Worm (Caenorhabditis elegans) whole organism, L1 larva: ENCODE measurements around the gene prp-8.

ENCODE experiments used
- C04F5.9 ChIP-seq: sonication (generic microtip); optimal IDR thresholded peaks from 2 replicates; lab custom pipeline; 2016; ENCODE audit warnings: missing genetic modification characterization, missing compliant biosample characterization
- C34B4.2 ChIP-seq: sonication (generic microtip); optimal IDR thresholded peaks from 2 replicates; lab custom pipeline; 2017; ENCODE audit warnings: mild to moderate bottlenecking, missing genetic modification characterization, missing compliant biosample characterization
- Y116A8C.19 ChIP-seq: sonication (generic microtip); optimal IDR thresholded peaks from 2 replicates; lab custom pipeline; 2016; ENCODE audit warnings: missing compliant biosample characterization, missing genetic modification characterization, borderline replicate concordance
- aha-1 ChIP-seq: fragments of 150-350 bp; optimal IDR thresholded peaks from 2 replicates; lab custom pipeline; 2014; ENCODE audit warnings: missing biosample characterization, missing genetic modification characterization
- alr-1 ChIP-seq: fragments of 200-800 bp; sonication (Bioruptor generic); optimal IDR thresholded peaks from 2 replicates; lab custom pipeline; 2018; ENCODE audit warnings: borderline replicate concordance, mild to moderate bottlenecking, missing genetic modification characterization, missing compliant biosample characterization
- aly-2 ChIP-seq: fragments of 150-350 bp; optimal IDR thresholded peaks from 2 replicates; lab custom pipeline; 2014; ENCODE audit warnings: missing biosample characterization, missing genetic modification characterization
- ama-1 ChIP-seq: fragments of 150-350 bp; optimal IDR thresholded peaks from 2 replicates; lab custom pipeline; 2014
- blmp-1 ChIP-seq: fragments of 150-350 bp; optimal IDR thresholded peaks from 2 replicates; lab custom pipeline; 2014; ENCODE audit warnings: missing biosample characterization, missing genetic modification characterization
- ceh-63 ChIP-seq: fragments of 200-800 bp; sonication (Bioruptor generic); optimal IDR thresholded peaks from 2 replicates; lab custom pipeline; 2018; ENCODE audit warnings: mild to moderate bottlenecking, missing genetic modification characterization, missing compliant biosample characterization
- efl-1 ChIP-seq, 4 experiments: fragments of 150-350 bp; optimal IDR thresholded peaks in 3 of 4; peaks in 1 of 4; 1 replicate in 1 of 4; 2 replicates in 3 of 4; lab custom pipeline; 2014; ENCODE audit warnings: missing biosample characterization in 2 of 4, missing genetic modification characterization in 2 of 4, missing genetic modification reagents in 2 of 4
- egl-27 ChIP-seq, 2 experiments: fragments of 150-350 bp in 1 of 2; sonication (generic microtip); optimal IDR thresholded peaks; 3 replicates each; lab custom pipeline; 2017 to 2018; ENCODE audit warnings: missing biosample characterization in 2 of 2, missing genetic modification characterization in 2 of 2, missing genetic modification reagents in 2 of 2
- elt-2 ChIP-seq: sonication (generic microtip); optimal IDR thresholded peaks from 2 replicates; lab custom pipeline; 2016; ENCODE audit warnings: missing genetic modification characterization, mild to moderate bottlenecking, inconsistent platforms, missing compliant biosample characterization, missing genetic modification reagents
- elt-3 ChIP-seq, 6 experiments: fragments of 150-350 bp in 1 of 6; sonication (generic microtip); optimal IDR thresholded peaks; 2 replicates each; lab custom pipeline; 2017 to 2018; ENCODE audit warnings: missing biosample characterization in 6 of 6, missing genetic modification characterization in 6 of 6, inconsistent platforms in 1 of 6
- ets-5 ChIP-seq: fragments of 200-800 bp; sonication (Bioruptor generic); IDR thresholded peaks from 2 replicates; pipeline ENCODE4 v1.3.6; 2022; ENCODE audit warnings: missing genetic modification characterization, missing compliant biosample characterization
- fkh-10 ChIP-seq: sonication (generic microtip); optimal IDR thresholded peaks from 2 replicates; lab custom pipeline; 2017; ENCODE audit warnings: missing biosample characterization, missing genetic modification reagents, missing genetic modification characterization
- fos-1 ChIP-seq: fragments of 150-350 bp; optimal IDR thresholded peaks from 2 replicates; lab custom pipeline; 2014; ENCODE audit warnings: missing biosample characterization, missing genetic modification characterization
- grh-1 ChIP-seq: fragments of 200-800 bp; sonication (Bioruptor generic); IDR thresholded peaks from 2 replicates; pipeline ENCODE4 v1.3.6; 2022; ENCODE audit warnings: missing genetic modification reagents, missing genetic modification characterization, missing compliant biosample characterization
- hlh-17 ChIP-seq: fragments of 200-800 bp; sonication (Bioruptor generic); optimal IDR thresholded peaks from 2 replicates; lab custom pipeline; 2018; ENCODE audit warnings: missing genetic modification characterization, mild to moderate bottlenecking, missing compliant biosample characterization, moderate library complexity, borderline replicate concordance
- isw-1 ChIP-seq: fragments of 200-800 bp; sonication (Bioruptor generic); IDR thresholded peaks from 2 replicates; pipeline ENCODE4 v1.3.6; 2022; ENCODE audit warnings: missing genetic modification characterization, missing compliant biosample characterization
- jun-1 ChIP-seq: fragments of 150-350 bp; optimal IDR thresholded peaks from 2 replicates; lab custom pipeline; 2014; ENCODE audit warnings: missing biosample characterization, missing genetic modification reagents, missing genetic modification characterization
- lin-13 ChIP-seq: fragments of 150-350 bp; optimal IDR thresholded peaks from 2 replicates; lab custom pipeline; 2014; ENCODE audit warnings: missing biosample characterization, missing genetic modification reagents, missing genetic modification characterization
- lin-14 ChIP-seq: fragments of 200-800 bp; sonication (Bioruptor generic); optimal IDR thresholded peaks from 2 replicates; lab custom pipeline; 2018; ENCODE audit warnings: mild to moderate bottlenecking, missing genetic modification characterization, moderate library complexity, missing compliant biosample characterization
- lin-15B ChIP-seq: fragments of 150-350 bp; sonication (generic microtip); optimal IDR thresholded peaks from 3 replicates; lab custom pipeline; 2014; ENCODE audit warnings: missing biosample characterization, missing genetic modification characterization
- lir-3 ChIP-seq: sonication (generic microtip); optimal IDR thresholded peaks from 2 replicates; lab custom pipeline; 2016; ENCODE audit warnings: mild to moderate bottlenecking, missing genetic modification characterization, moderate library complexity, missing compliant biosample characterization; ENCODE audit not compliant: poor library complexity
- mab-9 ChIP-seq: fragments of 200-800 bp; sonication (Bioruptor generic); IDR thresholded peaks from 2 replicates; pipeline ENCODE4 v1.3.6; 2022; ENCODE audit warnings: missing genetic modification reagents, missing genetic modification characterization, missing compliant biosample characterization
- mef-2 ChIP-seq: fragments of 150-350 bp; optimal IDR thresholded peaks from 2 replicates; lab custom pipeline; 2014; ENCODE audit warnings: missing biosample characterization, missing genetic modification characterization
- mep-1 ChIP-seq: fragments of 150-350 bp; optimal IDR thresholded peaks from 2 replicates; lab custom pipeline; 2014; ENCODE audit warnings: missing biosample characterization, missing genetic modification characterization
- nhr-11 ChIP-seq: fragments of 150-350 bp; optimal IDR thresholded peaks from 2 replicates; lab custom pipeline; 2014; ENCODE audit warnings: missing biosample characterization, missing genetic modification characterization
- nhr-20 ChIP-seq: sonication (generic microtip); optimal IDR thresholded peaks from 2 replicates; lab custom pipeline; 2016; ENCODE audit warnings: mild to moderate bottlenecking, missing genetic modification characterization, missing compliant biosample characterization
- nhr-237 ChIP-seq: fragments of 150-350 bp; optimal IDR thresholded peaks from 2 replicates; lab custom pipeline; 2014; ENCODE audit warnings: missing biosample characterization, missing genetic modification characterization
- nhr-71 ChIP-seq: sonication (generic microtip); optimal IDR thresholded peaks from 2 replicates; lab custom pipeline; 2016; ENCODE audit warnings: mild to moderate bottlenecking, missing genetic modification characterization, moderate library complexity, missing compliant biosample characterization
- nhr-76 ChIP-seq: sonication (generic microtip); optimal IDR thresholded peaks from 2 replicates; lab custom pipeline; 2017; ENCODE audit warnings: missing biosample characterization, missing genetic modification characterization
- nhr-77 ChIP-seq: fragments of 150-350 bp; optimal IDR thresholded peaks from 2 replicates; lab custom pipeline; 2014; ENCODE audit warnings: missing biosample characterization, missing genetic modification characterization
- nhr-84 ChIP-seq: sonication (generic microtip); optimal IDR thresholded peaks from 2 replicates; lab custom pipeline; 2017; ENCODE audit warnings: missing biosample characterization, missing genetic modification characterization
- nhr-90 ChIP-seq: sonication (generic microtip); optimal IDR thresholded peaks from 2 replicates; lab custom pipeline; 2016; ENCODE audit warnings: mild to moderate bottlenecking, missing genetic modification characterization, missing compliant biosample characterization; ENCODE audit not compliant: poor library complexity
- pax-3 ChIP-seq: fragments of 200-800 bp; sonication (Bioruptor generic); optimal IDR thresholded peaks from 2 replicates; lab custom pipeline; 2018; ENCODE audit warnings: mild to moderate bottlenecking, missing genetic modification characterization, moderate library complexity, missing compliant biosample characterization
- pqm-1 ChIP-seq: sonication (generic microtip); optimal IDR thresholded peaks from 3 replicates; lab custom pipeline; 2017; ENCODE audit warnings: missing biosample characterization, missing genetic modification characterization
- rnt-1 ChIP-seq: sonication (generic microtip); optimal IDR thresholded peaks from 2 replicates; lab custom pipeline; 2016; ENCODE audit warnings: mild to moderate bottlenecking, missing genetic modification characterization, moderate library complexity, missing compliant biosample characterization
- skn-1 ChIP-seq: fragments of 150-350 bp; optimal IDR thresholded peaks from 2 replicates; lab custom pipeline; 2014; ENCODE audit warnings: missing biosample characterization, missing genetic modification characterization
- sox-4 ChIP-seq: sonication (generic microtip); optimal IDR thresholded peaks from 2 replicates; lab custom pipeline; 2016; ENCODE audit warnings: missing genetic modification characterization, missing compliant biosample characterization
- swsn-7 ChIP-seq: sonication (generic microtip); optimal IDR thresholded peaks from 2 replicates; lab custom pipeline; 2016; ENCODE audit warnings: missing genetic modification characterization, missing compliant biosample characterization
- tbx-2 ChIP-seq: sonication (generic microtip); optimal IDR thresholded peaks from 2 replicates; lab custom pipeline; 2016; ENCODE audit warnings: missing genetic modification characterization, missing compliant biosample characterization
- tlp-1 ChIP-seq: fragments of 150-350 bp; optimal IDR thresholded peaks from 2 replicates; lab custom pipeline; 2014; ENCODE audit warnings: missing biosample characterization, missing genetic modification characterization
- unc-130 ChIP-seq: fragments of 150-350 bp; optimal IDR thresholded peaks from 2 replicates; lab custom pipeline; 2017; ENCODE audit warnings: missing biosample characterization, missing genetic modification characterization, inconsistent platforms
- unc-30 ChIP-seq: sonication (generic microtip); optimal IDR thresholded peaks from 2 replicates; lab custom pipeline; 2017; ENCODE audit warnings: missing biosample characterization, missing genetic modification characterization
- unc-62 ChIP-seq: fragments of 150-350 bp; optimal IDR thresholded peaks from 2 replicates; lab custom pipeline; 2014; ENCODE audit warnings: missing biosample characterization, missing genetic modification reagents, missing genetic modification characterization
- unc-98 ChIP-seq: fragments of 200-800 bp; sonication (Bioruptor generic); IDR thresholded peaks from 2 replicates; pipeline ENCODE4 v1.3.6; 2022; ENCODE audit warnings: missing genetic modification characterization, missing compliant biosample characterization
- vab-15 ChIP-seq: sonication (generic microtip); optimal IDR thresholded peaks from 2 replicates; lab custom pipeline; 2017; ENCODE audit warnings: missing genotype, mild to moderate bottlenecking, missing genetic modification characterization, missing compliant biosample characterization
- xbp-1 ChIP-seq: sonication (generic microtip); optimal IDR thresholded peaks from 2 replicates; lab custom pipeline; 2016; ENCODE audit warnings: missing genetic modification characterization, missing compliant biosample characterization
- zag-1 ChIP-seq: fragments of 150-350 bp; optimal IDR thresholded peaks from 2 replicates; lab custom pipeline; 2014; ENCODE audit warnings: missing biosample characterization, missing genetic modification characterization
- zip-4 ChIP-seq: fragments of 200-800 bp; sonication (Bioruptor generic); optimal IDR thresholded peaks from 2 replicates; lab custom pipeline; 2018; ENCODE audit warnings: mild to moderate bottlenecking, missing genetic modification characterization, moderate library complexity, missing compliant biosample characterization
- ztf-11 ChIP-seq, 2 experiments: sonication (generic microtip); optimal IDR thresholded peaks; 2 replicates each; lab custom pipeline; 2016 to 2017; ENCODE audit warnings: missing genetic modification characterization in 2 of 2, missing biosample characterization in 1 of 2, missing compliant biosample characterization in 1 of 2
- ztf-4 ChIP-seq: fragments of 150-350 bp; optimal IDR thresholded peaks from 2 replicates; lab custom pipeline; 2014; ENCODE audit warnings: missing biosample characterization, missing genetic modification characterization

Gene prp-8

DNA sequence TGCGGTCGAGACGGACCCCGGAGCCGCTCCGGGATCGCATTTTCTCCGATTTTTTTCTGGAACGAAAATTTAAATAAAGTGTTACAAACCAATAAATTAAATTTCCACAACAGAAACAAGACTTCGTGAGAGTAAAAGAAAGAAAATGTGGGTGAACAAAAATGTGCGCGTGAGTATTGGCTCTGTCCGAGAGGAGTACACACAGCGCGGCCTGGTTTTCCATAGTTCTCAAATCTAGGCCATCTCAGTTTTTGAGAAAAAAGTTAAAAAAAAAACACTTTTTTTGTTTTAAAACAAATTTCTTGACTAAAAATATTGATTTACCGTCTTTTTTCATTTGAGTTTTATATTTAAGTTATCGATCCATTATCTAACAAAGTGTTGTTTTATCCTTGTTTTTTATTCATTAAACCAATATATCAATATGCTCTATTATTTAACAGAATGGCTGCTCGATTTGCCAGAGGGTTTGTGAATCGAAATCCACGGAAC, 19.6 kb upstream of the prp-8 start, which contains the start of the genes C14B9.8 and mrpl-18 (continued):
- TF ChIP-seq nhr-77 (no peak), ztf-11 (tag; optimal IDR thresholded peaks at IDR 0.05; lab: Kevin White, UChicago) (peak in 1 of 2 experiments; percentile 89), mef-2 (tag; lab: Kevin White, UChicago) (no peak), nhr-237 (tag; lab: Kevin White, UChicago) (no peak), elt-3 (tag; optimal IDR thresholded peaks at IDR 0.05; lab: Kevin White, UChicago) (peak in 2 of 6 experiments; percentile 20 to 43), isw-1 (GFP tag; lab: Robert Waterston, UW) (peak; percentile 66), efl-1 (optimal IDR thresholded peaks at IDR 0.05; lab: Kevin White, UChicago) (peak; percentile 69 to 73), efl-1 (GFP tag; optimal IDR thresholded peaks at IDR 0.05 in 1 of 2; lab: Kevin White, UChicago) (peak; percentile 66 to 97), zip-4 (peak; percentile 6), tlp-1 (tag; lab: Kevin White, UChicago) (no peak), hlh-17 (GFP tag; lab: Kevin White, UChicago) (no peak), lin-14 (GFP tag; lab: Kevin White, UChicago) (peak; percentile 62), C34B4.2 (peak; percentile 33), rnt-1 (tag; lab: Kevin White, UChicago) (peak; percentile 99), ztf-4 (tag; lab: Kevin White, UChicago) (no peak), lir-3 (tag; lab: Kevin White, UChicago) (peak; percentile 95), elt-2 (tag; lab: Kevin White, UChicago) (peak; percentile 47), zag-1 (tag; lab: Kevin White, UChicago) (no peak), nhr-20 (tag; lab: Kevin White, UChicago) (peak; percentile 67), ama-1 (lab: Kevin White, UChicago) (no peak), blmp-1 (tag; lab: Kevin White, UChicago) (no peak), nhr-76 (tag; lab: Kevin White, UChicago) (no peak), nhr-90 (tag; lab: Kevin White, UChicago) (peak; percentile 89), unc-130 (tag; lab: Kevin White, UChicago) (no peak), sox-4 (peak; percentile 78), xbp-1 (peak; percentile 80), skn-1 (tag; lab: Kevin White, UChicago) (peak; percentile 13), fkh-10 (GFP tag; lab: Kevin White, UChicago) (no peak), swsn-7 (peak; percentile 69), mep-1 (peak; percentile 73), pax-3 (tag; lab: Kevin White, UChicago) (peak; percentile 70), nhr-84 (tag; lab: Kevin White, UChicago) (no peak), tbx-2 (tag; lab: Kevin White, UChicago) (peak; percentile 83), unc-98 (GFP tag; lab: Robert Waterston, UW) (peak; percentile 61), egl-27 (tag; optimal IDR thresholded peaks at IDR 0.05; lab: Kevin White, UChicago) (no peak), aha-1 (tag; lab: Kevin White, UChicago) (no peak), nhr-11 (tag; lab: Kevin White, UChicago) (no peak), mab-9 (GFP tag; lab: Robert Waterston, UW) (peak; percentile 64; the same call in 1 of the 2 replicates), fos-1 (no peak), pqm-1 (tag; lab: Kevin White, UChicago) (no peak), C04F5.9 (tag; lab: Kevin White, UChicago) (peak; percentile 78), ceh-63 (no peak), lin-15B (tag; lab: Kevin White, UChicago) (peak; percentile 48), vab-15 (tag; lab: Kevin White, UChicago) (no peak), grh-1 (peak; percentile 59), ets-5 (GFP tag; lab: Robert Waterston, UW) (no peak), unc-62 (GFP tag; lab: Kevin White, UChicago) (no peak), nhr-71 (peak; percentile 87), lin-13 (GFP tag; lab: Kevin White, UChicago) (peak; percentile 50), Y116A8C.19 (tag; lab: Kevin White, UChicago) (peak; percentile 63), aly-2 (tag; lab: Kevin White, UChicago) (peak; percentile 22), unc-30 (tag; lab: Kevin White, UChicago) (no peak), alr-1 (tag; lab: Kevin White, UChicago) (no peak), jun-1 (no peak)
